Worm (Caenorhabditis elegans) whole organism, L2 larva: ENCODE results near the gene nhr-204.

Source experiments
- blmp-1 ChIP-seq: sonication (generic microtip); optimal IDR thresholded peaks from 2 replicates; lab custom pipeline; 2017; ENCODE audit warnings: missing genetic modification characterization, mild to moderate bottlenecking, missing compliant biosample characterization, antibody characterized with exemption, moderate library complexity; ENCODE audit not compliant: insufficient read depth
- fos-1 ChIP-seq: fragments of 150-350 bp; optimal IDR thresholded peaks from 2 replicates; lab custom pipeline; 2014; ENCODE audit warnings: missing biosample characterization, missing genetic modification characterization
- mdl-1 ChIP-seq, 2 experiments: fragments of 150-350 bp in 1 of 2; sonication (generic microtip) in 1 of 2; optimal IDR thresholded peaks; 2 replicates each; lab custom pipeline; 2017; ENCODE audit warnings: missing biosample characterization in 2 of 2, missing genetic modification characterization in 2 of 2
- nhr-11 ChIP-seq: fragments of 150-350 bp; optimal IDR thresholded peaks from 2 replicates; lab custom pipeline; 2014; ENCODE audit warnings: missing biosample characterization, missing genetic modification characterization
- nhr-12 ChIP-seq: fragments of 150-350 bp; optimal IDR thresholded peaks from 2 replicates; lab custom pipeline; 2014; ENCODE audit warnings: missing biosample characterization, missing genetic modification characterization
- nhr-25 ChIP-seq: fragments of 150-350 bp; sonication (generic microtip); optimal IDR thresholded peaks from 3 replicates; lab custom pipeline; 2014; ENCODE audit warnings: missing biosample characterization, missing genetic modification characterization
- sma-9 ChIP-seq, 2 experiments: fragments of 150-350 bp in 1 of 2; sonication (generic microtip) in 1 of 2; optimal IDR thresholded peaks; 2 replicates each; lab custom pipeline; 2014 to 2016; ENCODE audit warnings: missing genetic modification characterization in 2 of 2, mild to moderate bottlenecking in 1 of 2, missing biosample characterization in 1 of 2, missing compliant biosample characterization in 1 of 2, missing genetic modification reagents in 1 of 2, moderate library complexity in 1 of 2
- unc-62 ChIP-seq: fragments of 150-350 bp; optimal IDR thresholded peaks from 2 replicates; lab custom pipeline; 2014; ENCODE audit warnings: missing biosample characterization, missing genetic modification reagents, missing genetic modification characterization

ce11 chrV:219632-220031 is 39.0 kb downstream of the nhr-204 start, which contains the start of gene srh-80:
- TF ChIP-seq nhr-11 (tag; lab: Kevin White, UChicago), result no peak
- no peak for TF ChIP-seq nhr-12
- TF ChIP-seq blmp-1, result no peak
- TF ChIP-seq nhr-25 (tag; lab: Kevin White, UChicago), result no peak
- no peak for TF ChIP-seq mdl-1 (tag; optimal IDR thresholded peaks at IDR 0.05; lab: Kevin White, UChicago)
- TF ChIP-seq unc-62 (GFP tag; lab: Kevin White, UChicago), result no peak
- TF ChIP-seq sma-9 (GFP tag; optimal IDR thresholded peaks at IDR 0.05; lab: Kevin White, UChicago), result no peak
- no peak for TF ChIP-seq sma-9 (tag; optimal IDR thresholded peaks at IDR 0.05; lab: Kevin White, UChicago)
- TF ChIP-seq fos-1 (tag; lab: Kevin White, UChicago), result no peak
